Worm (Caenorhabditis elegans): Measurements from ENCODE around the gene rpl-16.

- no peak for TF ChIP-seq elt-2 (tag; optimal IDR thresholded peaks at IDR 0.05)
- TF ChIP-seq pqm-1 (tag; optimal IDR thresholded peaks at IDR 0.05): no peak
- TF ChIP-seq efl-1 (optimal IDR thresholded peaks at IDR 0.05): no peak
- no peak for TF ChIP-seq efl-1 (GFP tag; optimal IDR thresholded peaks at IDR 0.05 in 1 of 2)
- TF ChIP-seq fkh-10 (GFP tag; optimal IDR thresholded peaks at IDR 0.05): no peak
- TF ChIP-seq nhr-237 (tag; optimal IDR thresholded peaks at IDR 0.05): no peak
These were observed 22.5 kb downstream of the rpl-16 start for ce11 chrIII:3480950-3481349.
